Worm (Caenorhabditis elegans): Measurements from ENCODE around the gene T10G3.1.

The T10G3.1 gene

ce11 chrV:13462974-13463373 lies 10.5 kb downstream of the T10G3.1 start, which contains the start of gene frm-10 (continued):
- TF ChIP-seq K11D2.4 (GFP tag; IDR thresholded peaks at IDR 0.05) (peak; percentile 34; the same call in 1 of the 2 replicates), hlh-26 (GFP tag; conservative IDR thresholded peaks at IDR 0.05) (no peak), ztf-18 (tag; optimal IDR thresholded peaks at IDR 0.05) (peak; percentile 39), let-607 (tag; optimal IDR thresholded peaks at IDR 0.05) (peak; percentile 40 to 79), repo-1 (tag; optimal IDR thresholded peaks at IDR 0.05) (no peak), ceh-58 (GFP tag; IDR thresholded peaks at IDR 0.05) (no peak), rcor-1 (GFP tag; IDR thresholded peaks at IDR 0.05) (0 out of 2 replicates have a peak, but pooled peaks have one; percentile 36), dpff-1 (tag; optimal IDR thresholded peaks at IDR 0.05) (no peak), ztf-22 (GFP tag; optimal IDR thresholded peaks at IDR 0.05) (no peak), unc-130 (GFP tag; optimal IDR thresholded peaks at IDR 0.05) (no peak), lin-35 (GFP tag; optimal IDR thresholded peaks at IDR 0.05) (no peak), cebp-1 (GFP tag; IDR thresholded peaks at IDR 0.05) (peak; percentile 99), cebp-1 (tag; optimal IDR thresholded peaks at IDR 0.05) (peak; percentile 100), T07F8.4 (tag; optimal IDR thresholded peaks at IDR 0.05) (no peak), F39B2.1 (GFP tag; IDR thresholded peaks at IDR 0.05) (no peak), egl-44 (GFP tag; IDR thresholded peaks at IDR 0.05) (peak; percentile 68; the same call in 1 of the 2 replicates), Y67H2A.10 (GFP tag; conservative IDR thresholded peaks at IDR 0.05) (no peak), dpl-1 (GFP tag; optimal IDR thresholded peaks at IDR 0.05) (no peak), ceh-40 (GFP tag; IDR thresholded peaks at IDR 0.05) (no peak), F10E7.11 (tag; optimal IDR thresholded peaks at IDR 0.05) (no peak), hmg-1.2 (GFP tag; IDR thresholded peaks at IDR 0.05) (peak; percentile 93), snpc-1.1 (tag; optimal IDR thresholded peaks at IDR 0.05; ENCODE audit: insufficient read depth) (no peak), zfh-2 (GFP tag; conservative IDR thresholded peaks at IDR 0.05) (no peak), lir-1 (GFP tag; conservative IDR thresholded peaks at IDR 0.05) (no peak), T26A5.8 (tag; optimal IDR thresholded peaks at IDR 0.05) (no peak), nhr-80 (tag; optimal IDR thresholded peaks at IDR 0.05) (peak; percentile 94), Y53F4B.3 (GFP tag; IDR thresholded peaks at IDR 0.05) (no peak), unc-62 (GFP tag; optimal IDR thresholded peaks at IDR 0.05) (peak; percentile 54), sptf-2 (GFP tag; optimal IDR thresholded peaks at IDR 0.05) (no peak), F23B12.7 (tag; optimal IDR thresholded peaks at IDR 0.05; ENCODE audit: insufficient read depth) (no peak), snpc-4 (GFP tag; optimal IDR thresholded peaks at IDR 0.05) (no peak), snpc-4 (tag; optimal IDR thresholded peaks at IDR 0.05) (peak in 2 of 4 experiments; percentile 45 to 59), B0261.1 (tag; optimal IDR thresholded peaks at IDR 0.05) (no peak), him-1 (tag; optimal IDR thresholded peaks at IDR 0.05) (no peak), attf-5 (GFP tag; optimal IDR thresholded peaks at IDR 0.05) (peak; percentile 93), xnd-1 (tag; optimal IDR thresholded peaks at IDR 0.05) (no peak), atf-7 (tag; optimal IDR thresholded peaks at IDR 0.05) (peak; percentile 84), ztf-6 (GFP tag; IDR thresholded peaks at IDR 0.05) (no peak)

DNA sequence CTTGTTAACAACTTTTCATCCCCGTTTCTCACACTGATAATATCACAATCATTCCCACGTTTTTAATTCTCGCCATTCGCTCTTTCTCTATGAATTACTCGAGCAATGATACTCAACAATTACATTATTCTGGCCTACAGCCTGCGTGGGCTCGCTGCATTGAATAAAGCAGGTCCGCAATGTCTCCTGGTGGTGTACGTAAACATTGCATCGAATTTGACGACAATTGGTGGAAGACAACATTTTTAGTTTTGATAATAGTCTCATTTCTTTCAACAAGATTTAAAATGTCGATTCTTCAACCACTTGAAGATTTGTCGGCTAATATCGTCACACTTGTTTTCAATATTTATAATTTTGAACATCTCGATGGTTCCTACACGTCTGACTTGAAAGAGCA lies 14.2 kb downstream of the T10G3.1 start, which contains the start of gene bath-39:
bath-39 (plus strand) TSS at position 137 of the 400 bp plus-strand sequence.
- TF ChIP-seq mes-4 (tag; optimal IDR thresholded peaks at IDR 0.05) (no peak), unc-130 (GFP tag; optimal IDR thresholded peaks at IDR 0.05) (no peak), gei-17 (GFP tag; optimal IDR thresholded peaks at IDR 0.05) (no peak), let-526 (GFP tag; IDR thresholded peaks at IDR 0.05) (no peak), mxl-1 (tag; optimal IDR thresholded peaks at IDR 0.05) (no peak), snpc-1.1 (tag; optimal IDR thresholded peaks at IDR 0.05; ENCODE audit: insufficient read depth) (no peak), Y56A3A.18 (GFP tag; IDR thresholded peaks at IDR 0.05) (no peak), ztf-18 (tag; optimal IDR thresholded peaks at IDR 0.05) (no peak), F23B12.7 (tag; optimal IDR thresholded peaks at IDR 0.05; ENCODE audit: insufficient read depth) (no peak), F57A8.1 (GFP tag; optimal IDR thresholded peaks at IDR 0.05) (no peak), F33H1.4 (GFP tag; IDR thresholded peaks at IDR 0.05) (no peak)

All from whole organism, young adult.